Comparison of ENCODE assay signal across 7 worm cellular contexts in genomic region chrV:20269661-20270137, ce11.
TF ChIP-seq lines count a peak whose summit lies in the region.

Gene prmt-1 (minus strand): TSS chrV:20269711.
Gene cdkr-3 (plus strand): TSS chrV:20270107.

TF ChIP-seq in whole organism, L1 larva, 84 proteins besides CTCF, POLR2A, EP300 and RAD21 (continues in another document):
- TF ChIP-seq grh-1 (GFP tag; IDR thresholded peaks at IDR 0.05; lab: Robert Waterston, UW) (no peak), mep-1 (tag; optimal IDR thresholded peaks at IDR 0.05; lab: Kevin White, UChicago) (peak; percentile 46), nhr-84 (tag; optimal IDR thresholded peaks at IDR 0.05; lab: Kevin White, UChicago) (no peak), xbp-1 (tag; optimal IDR thresholded peaks at IDR 0.05; lab: Kevin White, UChicago) (peak; percentile 84), ztf-11 (tag; optimal IDR thresholded peaks at IDR 0.05; lab: Kevin White, UChicago) (no peak), snpc-4 (tag; optimal IDR thresholded peaks at IDR 0.05; lab: Kevin White, UChicago) (peak; percentile 4), lin-13 (GFP tag; optimal IDR thresholded peaks at IDR 0.05; lab: Kevin White, UChicago) (peak; percentile 17), mdl-1 (tag; optimal IDR thresholded peaks at IDR 0.05; lab: Kevin White, UChicago) (no peak), isw-1 (GFP tag; IDR thresholded peaks at IDR 0.05; lab: Robert Waterston, UW) (peak; percentile 10; the same call in 1 of the 2 replicates), F16B12.6 (tag; optimal IDR thresholded peaks at IDR 0.05; lab: Kevin White, UChicago) (peak; percentile 32), lsy-2 (tag; optimal IDR thresholded peaks at IDR 0.05; lab: Kevin White, UChicago) (peak; percentile 42 to 82), pqm-1 (tag; optimal IDR thresholded peaks at IDR 0.05; lab: Kevin White, UChicago) (no peak), unc-130 (tag; optimal IDR thresholded peaks at IDR 0.05; lab: Kevin White, UChicago) (peak; percentile 35)

TF ChIP-seq in whole organism, L2 larva, 48 proteins besides CTCF, POLR2A, EP300 and RAD21 (continues in another document):
- TF ChIP-seq nhr-129 (tag; optimal IDR thresholded peaks at IDR 0.05; lab: Kevin White, UChicago) (peak; percentile 57), R02D3.7 (tag; optimal IDR thresholded peaks at IDR 0.05; lab: Kevin White, UChicago) (peak; percentile 57), gmeb-1 (tag; optimal IDR thresholded peaks at IDR 0.05; lab: Kevin White, UChicago) (peak; percentile 55), lin-13 (GFP tag; optimal IDR thresholded peaks at IDR 0.05; lab: Kevin White, UChicago) (peak; percentile 48), lin-39 (tag; optimal IDR thresholded peaks at IDR 0.05; lab: Kevin White, UChicago) (no peak), crh-2 (tag; optimal IDR thresholded peaks at IDR 0.05; lab: Kevin White, UChicago) (peak; percentile 70), lsy-2 (tag; optimal IDR thresholded peaks at IDR 0.05; lab: Kevin White, UChicago) (peak in 1 of 2 experiments; percentile 69), fos-1 (tag; optimal IDR thresholded peaks at IDR 0.05; lab: Kevin White, UChicago) (peak; percentile 5), ztf-4 (tag; optimal IDR thresholded peaks at IDR 0.05; lab: Kevin White, UChicago) (no peak), ama-1 (optimal IDR thresholded peaks at IDR 0.05; lab: Kevin White, UChicago) (no peak), elt-3 (tag; optimal IDR thresholded peaks at IDR 0.05; lab: Kevin White, UChicago) (no peak), nhr-12 (tag; optimal IDR thresholded peaks at IDR 0.05; lab: Kevin White, UChicago) (no peak), unc-55 (GFP tag; optimal IDR thresholded peaks at IDR 0.05; lab: Kevin White, UChicago) (peak; percentile 89)

TF ChIP-seq in whole organism, L3 larva, 47 proteins besides CTCF, POLR2A, EP300 and RAD21 (continues in another document):
- TF ChIP-seq sea-2 (GFP tag; optimal IDR thresholded peaks at IDR 0.05; lab: Kevin White, UChicago) (no peak), hmg-11 (tag; optimal IDR thresholded peaks at IDR 0.05; lab: Kevin White, UChicago) (no peak), egl-27 (tag; optimal IDR thresholded peaks at IDR 0.05; lab: Kevin White, UChicago) (no peak), unc-39 (tag; optimal IDR thresholded peaks at IDR 0.05; lab: Kevin White, UChicago) (no peak), fos-1 (tag; optimal IDR thresholded peaks at IDR 0.05; lab: Kevin White, UChicago) (no peak), eor-1 (tag; optimal IDR thresholded peaks at IDR 0.05; lab: Kevin White, UChicago) (no peak), ceh-28 (tag; optimal IDR thresholded peaks at IDR 0.05; lab: Kevin White, UChicago) (no peak), nhr-67 (tag; optimal IDR thresholded peaks at IDR 0.05; lab: Kevin White, UChicago) (no peak), nhr-43 (tag; optimal IDR thresholded peaks at IDR 0.05; lab: Kevin White, UChicago; ENCODE audit: poor library complexity, severe bottlenecking) (no peak), fkh-2 (tag; optimal IDR thresholded peaks at IDR 0.05; lab: Kevin White, UChicago) (no peak), lin-15B (tag; optimal IDR thresholded peaks at IDR 0.05; lab: Kevin White, UChicago) (peak; percentile 77), pha-4 (tag; optimal IDR thresholded peaks at IDR 0.05; lab: Kevin White, UChicago) (peak; percentile 75), skn-1 (tag; optimal IDR thresholded peaks at IDR 0.05; lab: Kevin White, UChicago) (no peak), nhr-77 (tag; optimal IDR thresholded peaks at IDR 0.05; lab: Kevin White, UChicago) (no peak)

TF ChIP-seq in whole organism, L4 larva, 104 proteins besides CTCF, POLR2A, EP300 and RAD21 (continues in another document):
- TF ChIP-seq nhr-10 (tag; optimal IDR thresholded peaks at IDR 0.05; lab: Kevin White, UChicago), result no peak
- TF ChIP-seq pha-4 (GFP tag; IDR thresholded peaks at IDR 0.05; lab: Robert Waterston, UW), result no peak
- peak; percentile 61 for TF ChIP-seq pha-4 (tag; optimal IDR thresholded peaks at IDR 0.05; lab: Kevin White, UChicago)
- TF ChIP-seq Y48G9A.11 (GFP tag; IDR thresholded peaks at IDR 0.05; lab: Robert Waterston, UW), result no peak
- TF ChIP-seq F10B5.3 (tag; optimal IDR thresholded peaks at IDR 0.05; lab: Kevin White, UChicago), result no peak
- peak in 1 of 2 experiments; percentile 64 for TF ChIP-seq hif-1 (tag; optimal IDR thresholded peaks at IDR 0.05; lab: Kevin White, UChicago)
- TF ChIP-seq ama-1 (optimal IDR thresholded peaks at IDR 0.05; lab: Kevin White, UChicago), result no peak
- TF ChIP-seq duxl-1 (tag; optimal IDR thresholded peaks at IDR 0.05; lab: Kevin White, UChicago; ENCODE audit: poor library complexity), result no peak
- TF ChIP-seq lin-29 (GFP tag; IDR thresholded peaks at IDR 0.05; lab: Robert Waterston, UW), result no peak
- no peak for TF ChIP-seq zip-11 (GFP tag; IDR thresholded peaks at IDR 0.05; lab: Robert Waterston, UW)
- TF ChIP-seq T26A8.4 (GFP tag; IDR thresholded peaks at IDR 0.05; lab: Robert Waterston, UW), result no peak
- TF ChIP-seq nhr-102 (tag; optimal IDR thresholded peaks at IDR 0.05; lab: Kevin White, UChicago), result no peak
- no peak for TF ChIP-seq spr-3 (GFP tag; optimal IDR thresholded peaks at IDR 0.05; lab: Kevin White, UChicago)
- TF ChIP-seq mdl-1 (tag; optimal IDR thresholded peaks at IDR 0.05; lab: Kevin White, UChicago), result no peak

TF ChIP-seq in whole organism, late embryonic, 69 proteins besides CTCF, POLR2A, EP300 and RAD21:
- no peak for TF ChIP-seq odd-2 (tag; optimal IDR thresholded peaks at IDR 0.05; lab: Kevin White, UChicago)
- TF ChIP-seq pax-1 (tag; optimal IDR thresholded peaks at IDR 0.05; lab: Kevin White, UChicago), result peak; percentile 2
- TF ChIP-seq gmeb-2 (tag; optimal IDR thresholded peaks at IDR 0.05; lab: Kevin White, UChicago), result no peak
- TF ChIP-seq unc-42 (tag; optimal IDR thresholded peaks at IDR 0.05; lab: Kevin White, UChicago), result peak; percentile 24
- peak; percentile 65 for TF ChIP-seq rnt-1 (tag; optimal IDR thresholded peaks at IDR 0.05; lab: Kevin White, UChicago)
- TF ChIP-seq lin-11 (tag; optimal IDR thresholded peaks at IDR 0.05; lab: Kevin White, UChicago), result no peak
- no peak for TF ChIP-seq ceh-34 (tag; optimal IDR thresholded peaks at IDR 0.05; lab: Kevin White, UChicago)
- TF ChIP-seq sox-4 (tag; optimal IDR thresholded peaks at IDR 0.05; lab: Kevin White, UChicago), result no peak
- peak; percentile 26 for TF ChIP-seq nfya-1 (tag; optimal IDR thresholded peaks at IDR 0.05; lab: Kevin White, UChicago)
- TF ChIP-seq hlh-15 (tag; optimal IDR thresholded peaks at IDR 0.05; lab: Kevin White, UChicago), result no peak

TF ChIP-seq in whole organism, mixed stage, embryonic, 35 proteins besides CTCF, POLR2A, EP300 and RAD21 (continues in another document):
- TF ChIP-seq ces-1 (GFP tag; optimal IDR thresholded peaks at IDR 0.05; lab: Kevin White, UChicago) (peak; percentile 61), nhr-12 (tag; optimal IDR thresholded peaks at IDR 0.05; lab: Kevin White, UChicago) (no peak), lsy-2 (tag; optimal IDR thresholded peaks at IDR 0.05; lab: Kevin White, UChicago) (peak; percentile 47), nhr-237 (tag; optimal IDR thresholded peaks at IDR 0.05; lab: Kevin White, UChicago) (peak; percentile 20), ceh-43 (GFP tag; optimal IDR thresholded peaks at IDR 0.05; lab: Kevin White, UChicago) (peak; percentile 4), snpc-4 (tag; optimal IDR thresholded peaks at IDR 0.05; lab: Kevin White, UChicago) (no peak), drap-1 (GFP tag; optimal IDR thresholded peaks at IDR 0.05; lab: Kevin White, UChicago) (no peak), ztf-11 (tag; optimal IDR thresholded peaks at IDR 0.05; lab: Kevin White, UChicago) (no peak), sptf-1 (tag; optimal IDR thresholded peaks at IDR 0.05; lab: Kevin White, UChicago) (no peak), hlh-1 (tag; optimal IDR thresholded peaks at IDR 0.05; lab: Kevin White, UChicago) (no peak), zip-8 (tag; optimal IDR thresholded peaks at IDR 0.05; lab: Kevin White, UChicago) (no peak), unc-62 (GFP tag; optimal IDR thresholded peaks at IDR 0.05; lab: Kevin White, UChicago) (no peak), nhr-28 (tag; optimal IDR thresholded peaks at IDR 0.05; lab: Kevin White, UChicago) (no peak), unc-39 (tag; optimal IDR thresholded peaks at IDR 0.05; lab: Kevin White, UChicago) (no peak), elt-3 (tag; optimal IDR thresholded peaks at IDR 0.05; lab: Kevin White, UChicago) (no peak), mab-5 (tag; optimal IDR thresholded peaks at IDR 0.05; lab: Kevin White, UChicago) (no peak), blmp-1 (tag; optimal IDR thresholded peaks at IDR 0.05; lab: Kevin White, UChicago) (no peak), tbx-8 (GFP tag; optimal IDR thresholded peaks at IDR 0.05; lab: Kevin White, UChicago) (no peak), cnd-1 (tag; optimal IDR thresholded peaks at IDR 0.05; lab: Kevin White, UChicago) (no peak), lin-13 (tag; optimal IDR thresholded peaks at IDR 0.05; lab: Kevin White, UChicago) (no peak)

TF ChIP-seq in whole organism, young adult, 124 proteins besides CTCF, POLR2A, EP300 and RAD21 (continues in another document):
- no peak for TF ChIP-seq ztf-28 (GFP tag; IDR thresholded peaks at IDR 0.05; lab: Robert Waterston, UW)
- TF ChIP-seq sea-2 (GFP tag; IDR thresholded peaks at IDR 0.05; lab: Robert Waterston, UW), result no peak
- no peak for TF ChIP-seq ztf-22 (GFP tag; optimal IDR thresholded peaks at IDR 0.05; lab: Kevin White, UChicago)
- TF ChIP-seq die-1 (tag; optimal IDR thresholded peaks at IDR 0.05; lab: Kevin White, UChicago), result no peak
- TF ChIP-seq pbrm-1 (GFP tag; IDR thresholded peaks at IDR 0.05; lab: Robert Waterston, UW), result no peak
- TF ChIP-seq F23B12.7 (tag; optimal IDR thresholded peaks at IDR 0.05; lab: Kevin White, UChicago; ENCODE audit: insufficient read depth), result peak; percentile 77
- TF ChIP-seq hrde-1 (tag; optimal IDR thresholded peaks at IDR 0.05; lab: Kevin White, UChicago; ENCODE audit: borderline replicate concordance), result no peak
- no peak for TF ChIP-seq gei-17 (GFP tag; optimal IDR thresholded peaks at IDR 0.05; lab: Kevin White, UChicago)
- no peak for TF ChIP-seq madf-3 (GFP tag; IDR thresholded peaks at IDR 0.05; lab: Robert Waterston, UW)
- TF ChIP-seq dox-1 (GFP tag; IDR thresholded peaks at IDR 0.05; lab: Robert Waterston, UW), result peak; percentile 36; the same call in 1 of the 2 replicates
- no peak for TF ChIP-seq madf-10 (tag; optimal IDR thresholded peaks at IDR 0.05; lab: Kevin White, UChicago)
- no peak for TF ChIP-seq B0336.3 (GFP tag; IDR thresholded peaks at IDR 0.05; lab: Robert Waterston, UW)
- TF ChIP-seq cebp-1 (GFP tag; IDR thresholded peaks at IDR 0.05; lab: Robert Waterston, UW), result no peak
- TF ChIP-seq cebp-1 (tag; optimal IDR thresholded peaks at IDR 0.05; lab: Kevin White, UChicago), result no peak
- TF ChIP-seq F33H1.4 (GFP tag; IDR thresholded peaks at IDR 0.05; lab: Robert Waterston, UW), result peak; percentile 83
- TF ChIP-seq let-607 (tag; optimal IDR thresholded peaks at IDR 0.05; lab: Kevin White, UChicago), result peak in 1 of 2 experiments; percentile 79
- peak; percentile 12; the same call in 1 of the 2 replicates for TF ChIP-seq D2030.7 (GFP tag; IDR thresholded peaks at IDR 0.05; lab: Robert Waterston, UW)
- no peak for TF ChIP-seq Y53F4B.3 (GFP tag; IDR thresholded peaks at IDR 0.05; lab: Robert Waterston, UW)
- TF ChIP-seq ceh-27 (GFP tag; optimal IDR thresholded peaks at IDR 0.05; lab: Kevin White, UChicago), result no peak
- TF ChIP-seq ceh-91 (GFP tag; IDR thresholded peaks at IDR 0.05; lab: Robert Waterston, UW), result no peak
- TF ChIP-seq attf-5 (GFP tag; optimal IDR thresholded peaks at IDR 0.05; lab: Kevin White, UChicago), result no peak
